Fruit fly (Drosophila melanogaster) whole organism, embryonic: ENCODE data around the gene klar.

Source experiments
- ATbp ChIP-seq: fragments of 200-800 bp; sonication (Bioruptor generic); optimal IDR thresholded peaks from 2 replicates; lab custom pipeline; 2017; ENCODE audit warnings: missing biosample characterization, mild to moderate bottlenecking, missing genetic modification characterization, missing genetic modification reagents
- CG10209 ChIP-seq: fragments of 200-800 bp; sonication (Bioruptor generic); optimal IDR thresholded peaks from 3 replicates; lab custom pipeline; 2017; ENCODE audit warnings: missing biosample characterization, mild to moderate bottlenecking, missing genetic modification characterization, missing genetic modification reagents
- CG10431 ChIP-seq: fragments of 200-800 bp; sonication (Bioruptor generic); optimal IDR thresholded peaks from 3 replicates; lab custom pipeline; 2018; ENCODE audit warnings: missing biosample characterization, mild to moderate bottlenecking, missing genetic modification characterization
- CG12942 ChIP-seq: fragments of 200-800 bp; sonication (Bioruptor generic); optimal IDR thresholded peaks from 3 replicates; lab custom pipeline; 2016; ENCODE audit warnings: missing biosample characterization, missing genetic modification characterization
- CG13424 ChIP-seq: fragments of 200-800 bp; sonication (Bioruptor generic); optimal IDR thresholded peaks from 2 replicates; lab custom pipeline; 2019; ENCODE audit warnings: missing biosample characterization, mild to moderate bottlenecking, missing genetic modification characterization, moderate library complexity
- CG15514 ChIP-seq: fragments of 200-800 bp; sonication (Bioruptor generic); optimal IDR thresholded peaks from 3 replicates; lab custom pipeline; 2017; ENCODE audit warnings: missing biosample characterization, missing genetic modification characterization, mild to moderate bottlenecking, moderate library complexity, missing genetic modification reagents
- CG18599 ChIP-seq: fragments of 200-800 bp; sonication (Bioruptor generic); optimal IDR thresholded peaks from 3 replicates; lab custom pipeline; 2017; ENCODE audit warnings: missing biosample characterization, missing genetic modification characterization, mild to moderate bottlenecking, moderate library complexity, missing genetic modification reagents
- CG2129 ChIP-seq: fragments of 200-800 bp; sonication (Bioruptor generic); IDR thresholded peaks from 2 replicates; pipeline ENCODE4 v1.3.6; 2022; ENCODE audit warnings: missing biosample characterization, missing genetic modification characterization; ENCODE audit not compliant: partially characterized antibody
- CG2199 ChIP-seq: fragments of 200-800 bp; sonication (Bioruptor generic); IDR thresholded peaks from 3 replicates; pipeline ENCODE4 v1.3.6; 2022; ENCODE audit warnings: missing biosample characterization, missing genetic modification characterization
- CG32532 ChIP-seq: fragments of 200-800 bp; sonication (Bioruptor generic); IDR thresholded peaks from 2 replicates; pipeline ENCODE4 v1.3.6; 2022; ENCODE audit warnings: missing biosample characterization, missing genetic modification characterization
- CG3281 ChIP-seq: fragments of 200-800 bp; sonication (Bioruptor generic); optimal IDR thresholded peaks from 3 replicates; lab custom pipeline; 2017; ENCODE audit warnings: missing biosample characterization, mild to moderate bottlenecking, missing genetic modification characterization
- CG34224 ChIP-seq: fragments of 200-800 bp; sonication (Bioruptor generic); IDR thresholded peaks from 3 replicates; pipeline ENCODE4 v1.3.6; 2022; ENCODE audit warnings: missing biosample characterization, missing genetic modification characterization; ENCODE audit not compliant: partially characterized antibody
- CG3838 ChIP-seq: fragments of 200-800 bp; sonication (Bioruptor generic); optimal IDR thresholded peaks from 3 replicates; lab custom pipeline; 2016; ENCODE audit warnings: missing biosample characterization, missing genetic modification characterization
- CG6175 ChIP-seq: fragments of 200-800 bp; sonication (Bioruptor generic); IDR thresholded peaks from 3 replicates; pipeline ENCODE4 v1.3.6; 2022; ENCODE audit warnings: missing biosample characterization, missing genetic modification characterization
- CG6654 ChIP-seq: fragments of 200-800 bp; sonication (Bioruptor generic); optimal IDR thresholded peaks from 2 replicates; lab custom pipeline; 2017; ENCODE audit warnings: missing biosample characterization, mild to moderate bottlenecking, missing genetic modification characterization
- CG6854 ChIP-seq: fragments of 200-800 bp; sonication (Bioruptor generic); optimal IDR thresholded peaks from 3 replicates; lab custom pipeline; 2017; ENCODE audit warnings: missing biosample characterization, mild to moderate bottlenecking, missing genetic modification characterization
- CG7839 ChIP-seq: fragments of 200-800 bp; sonication (Bioruptor generic); optimal IDR thresholded peaks from 3 replicates; lab custom pipeline; 2018; ENCODE audit warnings: missing biosample characterization, mild to moderate bottlenecking, missing genetic modification characterization, moderate library complexity
- Chrac-16 ChIP-seq: fragments of 200-800 bp; sonication (Bioruptor generic); optimal IDR thresholded peaks from 3 replicates; lab custom pipeline; 2016; ENCODE audit warnings: missing biosample characterization, missing genetic modification characterization
- CrebB ChIP-seq: fragments of 200-800 bp; sonication (Bioruptor generic); optimal IDR thresholded peaks from 3 replicates; lab custom pipeline; 2018; ENCODE audit warnings: missing biosample characterization, mild to moderate bottlenecking, missing genetic modification characterization
- Dfd ChIP-seq, 2 experiments: fragments of >200 bp; optimal IDR thresholded peaks; 2 replicates each; lab custom pipeline; 2017; ENCODE audit warnings: missing biosample characterization in 2 of 2, missing genetic modification characterization in 2 of 2
- Ets97D ChIP-seq: fragments of 200-800 bp; sonication (Bioruptor generic); optimal IDR thresholded peaks from 3 replicates; lab custom pipeline; 2016; ENCODE audit warnings: missing biosample characterization, missing genetic modification characterization
- GATAe ChIP-seq: fragments of 200-800 bp; sonication (Bioruptor generic); conservative IDR thresholded peaks from 2 replicates; pipeline ENCODE4 v1.3.6; 2022; ENCODE audit warnings: missing biosample characterization, missing genetic modification characterization
- HHEX ChIP-seq: fragments of 200-800 bp; sonication (Bioruptor generic); optimal IDR thresholded peaks from 3 replicates; lab custom pipeline; 2017; ENCODE audit warnings: missing biosample characterization, mild to moderate bottlenecking, missing genetic modification characterization, missing genetic modification reagents
- HLH4C ChIP-seq: fragments of 200-800 bp; sonication (Bioruptor generic); IDR thresholded peaks from 3 replicates; pipeline ENCODE4 v1.3.6; 2022; ENCODE audit warnings: missing biosample characterization, missing genetic modification characterization; ENCODE audit not compliant: partially characterized antibody
- Hr78 ChIP-seq, 2 experiments: fragments of 200-800 bp in 1 of 2; fragments of >200 bp in 1 of 2; sonication (Bioruptor generic) in 1 of 2; optimal IDR thresholded peaks; 2 replicates each; lab custom pipeline; 2017 to 2019; ENCODE audit warnings: missing biosample characterization in 2 of 2, missing genetic modification characterization in 2 of 2, mild to moderate bottlenecking in 1 of 2, moderate library complexity in 1 of 2
- Spps ChIP-seq: fragments of 200-800 bp; sonication (Bioruptor generic); optimal IDR thresholded peaks from 2 replicates; lab custom pipeline; 2018; ENCODE audit warnings: missing biosample characterization, mild to moderate bottlenecking, missing genetic modification characterization
- TFAM ChIP-seq: fragments of 200-800 bp; sonication (Bioruptor generic); optimal IDR thresholded peaks from 2 replicates; lab custom pipeline; 2017; ENCODE audit warnings: missing biosample characterization, missing genetic modification characterization, inconsistent platforms
- YL-1 ChIP-seq: fragments of 200-800 bp; sonication (Bioruptor generic); optimal IDR thresholded peaks from 3 replicates; lab custom pipeline; 2017; ENCODE audit warnings: missing biosample characterization, mild to moderate bottlenecking, missing genetic modification characterization
- bcd ChIP-seq: fragments of 200-800 bp; sonication (Bioruptor generic); optimal IDR thresholded peaks from 2 replicates; lab custom pipeline; 2017; ENCODE audit warnings: missing biosample characterization, mild to moderate bottlenecking, missing genetic modification characterization
- bsh ChIP-seq, 2 experiments: fragments of 200-800 bp; sonication (Bioruptor generic); optimal IDR thresholded peaks; 2 replicates each; lab custom pipeline; 2017 to 2018; ENCODE audit warnings: mild to moderate bottlenecking in 2 of 2, missing biosample characterization in 2 of 2, missing genetic modification characterization in 2 of 2, moderate library complexity in 1 of 2
- chif ChIP-seq, 2 experiments: fragments of 200-800 bp; sonication (Bioruptor generic); optimal IDR thresholded peaks; 3 replicates each; lab custom pipeline; 2016; ENCODE audit warnings: missing biosample characterization in 2 of 2, missing genetic modification characterization in 2 of 2
- da ChIP-seq: fragments of 200-800 bp; sonication (Bioruptor generic); optimal IDR thresholded peaks from 2 replicates; lab custom pipeline; 2016; ENCODE audit warnings: missing biosample characterization, missing genetic modification characterization
- dmrt99B ChIP-seq: fragments of 200-800 bp; sonication (Bioruptor generic); optimal IDR thresholded peaks from 2 replicates; lab custom pipeline; 2018; ENCODE audit warnings: missing biosample characterization, mild to moderate bottlenecking, missing genetic modification characterization, moderate library complexity
- ems ChIP-seq: fragments of 200-800 bp; sonication (Bioruptor generic); optimal IDR thresholded peaks from 3 replicates; lab custom pipeline; 2016; ENCODE audit warnings: missing biosample characterization, missing genetic modification characterization
- fru ChIP-seq: fragments of >200 bp; optimal IDR thresholded peaks from 2 replicates; lab custom pipeline; 2017
- inv ChIP-seq: fragments of 200-800 bp; sonication (Bioruptor generic); IDR thresholded peaks from 2 replicates; pipeline ENCODE4 v1.3.6; 2022; ENCODE audit warnings: missing biosample characterization, missing genetic modification characterization; ENCODE audit not compliant: partially characterized antibody
- jing ChIP-seq: fragments of 200-800 bp; sonication (Bioruptor generic); optimal IDR thresholded peaks from 2 replicates; lab custom pipeline; 2018; ENCODE audit warnings: missing biosample characterization, mild to moderate bottlenecking, missing genetic modification characterization
- lab ChIP-seq: fragments of 200-800 bp; sonication (Bioruptor generic); optimal IDR thresholded peaks from 3 replicates; lab custom pipeline; 2017; ENCODE audit warnings: missing biosample characterization, missing genetic modification characterization, mild to moderate bottlenecking, moderate library complexity, missing genetic modification reagents
- lola ChIP-seq, 3 experiments: fragments of >200 bp in 2 of 3; fragments of 200-800 bp in 1 of 3; sonication (Bioruptor generic) in 1 of 3; optimal IDR thresholded peaks; 2 replicates each; lab custom pipeline; 2017 to 2019; ENCODE audit warnings: missing biosample characterization in 3 of 3, missing genetic modification characterization in 3 of 3, mild to moderate bottlenecking in 1 of 3, moderate library complexity in 1 of 3
- nerfin-2 ChIP-seq: fragments of 200-800 bp; sonication (Bioruptor generic); IDR thresholded peaks from 2 replicates; pipeline ENCODE4 v1.3.6; 2022; ENCODE audit warnings: missing biosample characterization, missing genetic modification characterization; ENCODE audit not compliant: partially characterized antibody
- oc ChIP-seq: fragments of 200-800 bp; sonication (Bioruptor generic); optimal IDR thresholded peaks from 2 replicates; lab custom pipeline; 2018; ENCODE audit warnings: missing biosample characterization, mild to moderate bottlenecking, missing genetic modification characterization, moderate library complexity
- p53 ChIP-seq: fragments of 200-800 bp; sonication (Bioruptor generic); optimal IDR thresholded peaks from 2 replicates; lab custom pipeline; 2016; ENCODE audit warnings: missing biosample characterization, missing genetic modification characterization
- pita ChIP-seq: fragments of 200-800 bp; sonication (Bioruptor generic); optimal IDR thresholded peaks from 2 replicates; lab custom pipeline; 2017; ENCODE audit warnings: missing biosample characterization, mild to moderate bottlenecking, missing genetic modification characterization
- ro ChIP-seq: fragments of 200-800 bp; sonication (Bioruptor generic); IDR thresholded peaks from 2 replicates; pipeline ENCODE4 v1.3.6; 2022; ENCODE audit warnings: missing biosample characterization, missing genetic modification characterization
- salm ChIP-seq: fragments of 200-800 bp; sonication (Bioruptor generic); optimal IDR thresholded peaks from 2 replicates; lab custom pipeline; 2018; ENCODE audit warnings: missing biosample characterization, mild to moderate bottlenecking, missing genetic modification characterization
- sens-2 ChIP-seq: fragments of 200-800 bp; sonication (Bioruptor generic); IDR thresholded peaks from 2 replicates; pipeline ENCODE4 v1.3.6; 2022; ENCODE audit warnings: missing biosample characterization, missing genetic modification characterization
- tap ChIP-seq: fragments of 200-800 bp; optimal IDR thresholded peaks from 3 replicates; lab custom pipeline; 2019; ENCODE audit warnings: missing biosample characterization, mild to moderate bottlenecking, missing genetic modification characterization, moderate library complexity
- tna ChIP-seq: fragments of 200-800 bp; sonication (Bioruptor generic); IDR thresholded peaks from 2 replicates; pipeline ENCODE4 v1.3.6; 2022; ENCODE audit warnings: missing biosample characterization, missing genetic modification characterization; ENCODE audit not compliant: partially characterized antibody
- vvl ChIP-seq: fragments of 200-800 bp; sonication (Bioruptor generic); IDR thresholded peaks from 2 replicates; pipeline ENCODE4 v1.3.6; 2022; ENCODE audit warnings: missing biosample characterization, missing genetic modification characterization
- z ChIP-seq: fragments of 200-800 bp; sonication (Bioruptor generic); IDR thresholded peaks from 3 replicates; pipeline ENCODE4 v1.3.6; 2022; ENCODE audit warnings: missing biosample characterization, missing genetic modification characterization

The klar gene

DNA sequence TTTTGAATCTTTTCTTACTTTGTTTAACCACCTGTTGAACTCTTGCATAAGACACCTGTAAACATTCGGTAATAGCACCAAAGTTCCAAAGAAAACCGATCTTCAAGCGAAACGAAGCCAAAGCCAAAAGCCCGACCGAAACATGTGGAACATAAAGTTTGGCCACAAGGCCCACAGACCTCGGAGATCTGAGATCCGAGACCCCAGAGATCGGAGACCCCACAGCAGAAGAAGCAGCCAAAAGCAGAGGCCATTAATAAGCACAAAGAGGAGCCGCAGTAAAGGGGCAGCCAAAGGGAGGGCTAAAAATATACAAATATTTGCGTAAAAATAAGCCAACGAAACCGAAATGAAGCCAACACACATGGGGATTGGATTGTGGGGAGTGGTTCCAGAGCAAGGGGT, 29.6 kb downstream of the klar start (continued):
- no peak for TF ChIP-seq CG34224 (GFP tag; lab: Robert Waterston, UW)
- no peak for TF ChIP-seq pita (GFP tag; lab: Kevin White, UChicago)
- TF ChIP-seq CG6175 = peak; percentile 60; the same call in 2 of the 3 replicates
- no peak for TF ChIP-seq CG2199 (GFP tag; lab: Robert Waterston, UW)
- no peak for TF ChIP-seq HLH4C (GFP tag; lab: Robert Waterston, UW)
- no peak for TF ChIP-seq fru (lab: Kevin White, UChicago)
- TF ChIP-seq lab (GFP tag; lab: Kevin White, UChicago) = peak; percentile 44
- no peak for TF ChIP-seq Chrac-16
- no peak for TF ChIP-seq sens-2 (GFP tag; lab: Robert Waterston, UW)
- TF ChIP-seq da (GFP tag; lab: Kevin White, UChicago) = no peak
- no peak for TF ChIP-seq inv (GFP tag; lab: Robert Waterston, UW)
- TF ChIP-seq CG18599 (GFP tag; lab: Kevin White, UChicago) = peak; percentile 30
- TF ChIP-seq CrebB (tag; lab: Kevin White, UChicago) = no peak
- peak; percentile 4 for TF ChIP-seq CG3281
- no peak for TF ChIP-seq CG2129
- peak; percentile 67; the same call in 1 of the 2 replicates for TF ChIP-seq vvl (GFP tag; lab: Robert Waterston, UW)
- peak; percentile 24 for TF ChIP-seq oc
- no peak for TF ChIP-seq tap
- TF ChIP-seq CG13424 (tag; lab: Kevin White, UChicago) = no peak
- no peak for TF ChIP-seq CG10431 (GFP tag; lab: Kevin White, UChicago)
- TF ChIP-seq YL-1 = no peak
- TF ChIP-seq CG6654 (GFP tag; lab: Kevin White, UChicago) = no peak
- TF ChIP-seq Dfd (GFP tag; optimal IDR thresholded peaks at IDR 0.05; lab: Kevin White, UChicago) = no peak
- TF ChIP-seq Ets97D (GFP tag; lab: Kevin White, UChicago) = no peak
- TF ChIP-seq CG7839 (tag; lab: Kevin White, UChicago) = no peak
- no peak for TF ChIP-seq CG12942 (GFP tag; lab: Kevin White, UChicago)
- no peak for TF ChIP-seq bcd (GFP tag; lab: Kevin White, UChicago)
- TF ChIP-seq CG15514 (GFP tag; lab: Kevin White, UChicago) = peak; percentile 14
- TF ChIP-seq ro (GFP tag; lab: Robert Waterston, UW) = no peak
- no peak for TF ChIP-seq tna (GFP tag; lab: Robert Waterston, UW)
- TF ChIP-seq p53 (GFP tag; lab: Kevin White, UChicago) = no peak
- peak; percentile 40 for TF ChIP-seq dmrt99B (tag; lab: Kevin White, UChicago)
- no peak for TF ChIP-seq Spps (tag; lab: Kevin White, UChicago)
- TF ChIP-seq TFAM (GFP tag; lab: Kevin White, UChicago) = no peak
- no peak for TF ChIP-seq z (GFP tag; lab: Robert Waterston, UW)
- no peak for TF ChIP-seq salm
- TF ChIP-seq lola (GFP tag; optimal IDR thresholded peaks at IDR 0.05; lab: Kevin White, UChicago) = no peak
- TF ChIP-seq HHEX (GFP tag; lab: Kevin White, UChicago) = no peak
- TF ChIP-seq CG10209 (GFP tag; lab: Kevin White, UChicago) = no peak
- no peak for TF ChIP-seq GATAe (GFP tag; lab: Robert Waterston, UW)
- no peak for TF ChIP-seq nerfin-2
- TF ChIP-seq jing = no peak
- TF ChIP-seq Hr78 (GFP tag; optimal IDR thresholded peaks at IDR 0.05; lab: Kevin White, UChicago) = peak in 1 of 2 experiments; percentile 66
- TF ChIP-seq chif (GFP tag; optimal IDR thresholded peaks at IDR 0.05; lab: Kevin White, UChicago) = no peak
- peak; percentile 2 for TF ChIP-seq ATbp (GFP tag; lab: Kevin White, UChicago)
- no peak for TF ChIP-seq CG3838 (GFP tag; lab: Kevin White, UChicago)
- no peak for TF ChIP-seq ems (GFP tag; lab: Kevin White, UChicago)
- no peak for TF ChIP-seq bsh (GFP tag; optimal IDR thresholded peaks at IDR 0.05; lab: Kevin White, UChicago)
- 0 out of 2 replicates have a peak, but pooled peaks have one; percentile 36 for TF ChIP-seq CG32532 (GFP tag; lab: Robert Waterston, UW)
- TF ChIP-seq CG6854 (GFP tag; lab: Kevin White, UChicago) = no peak
